Fruit fly (Drosophila melanogaster) whole organism, embryonic: ENCODE measurements around the gene Roc1b.

Source experiments
- BEAF-32 ChIP-seq: fragments of 200-800 bp; sonication (Bioruptor generic); optimal IDR thresholded peaks from 3 replicates; lab custom pipeline; 2017; ENCODE audit warnings: missing biosample characterization, missing genetic modification characterization, mild to moderate bottlenecking, moderate library complexity, missing genetic modification reagents
- CG11093 ChIP-seq: fragments of 200-800 bp; sonication (Bioruptor generic); IDR thresholded peaks from 3 replicates; pipeline ENCODE4 v1.3.6; 2022; ENCODE audit warnings: missing biosample characterization, missing genetic modification characterization
- CG11456 ChIP-seq: fragments of 200-800 bp; sonication (Bioruptor generic); IDR thresholded peaks from 3 replicates; pipeline ENCODE4 v1.3.6; 2022; ENCODE audit warnings: missing biosample characterization, missing genetic modification characterization
- CG12942 ChIP-seq: fragments of 200-800 bp; sonication (Bioruptor generic); optimal IDR thresholded peaks from 3 replicates; lab custom pipeline; 2016; ENCODE audit warnings: missing biosample characterization, missing genetic modification characterization
- CG15269 ChIP-seq: fragments of 200-800 bp; sonication (Bioruptor generic); optimal IDR thresholded peaks from 2 replicates; lab custom pipeline; 2018; ENCODE audit warnings: missing biosample characterization, mild to moderate bottlenecking, missing genetic modification characterization, moderate library complexity
- CG15601 ChIP-seq: fragments of 200-800 bp; sonication (Bioruptor generic); optimal IDR thresholded peaks from 3 replicates; lab custom pipeline; 2019; ENCODE audit warnings: missing biosample characterization, mild to moderate bottlenecking, missing genetic modification characterization, moderate library complexity
- CG15696 ChIP-seq: fragments of 200-800 bp; sonication (Bioruptor generic); optimal IDR thresholded peaks from 2 replicates; lab custom pipeline; 2019; ENCODE audit warnings: missing biosample characterization, mild to moderate bottlenecking, missing genetic modification characterization, moderate library complexity
- CG16815 ChIP-seq: fragments of 200-800 bp; sonication (Bioruptor generic); optimal IDR thresholded peaks from 3 replicates; lab custom pipeline; 2017; ENCODE audit warnings: missing biosample characterization, mild to moderate bottlenecking, missing genetic modification characterization
- CG17829 ChIP-seq: fragments of 200-800 bp; optimal IDR thresholded peaks from 2 replicates; lab custom pipeline; 2019; ENCODE audit warnings: missing biosample characterization, mild to moderate bottlenecking, missing genetic modification characterization, moderate library complexity
- CG2875 ChIP-seq: fragments of 200-800 bp; sonication (Bioruptor generic); optimal IDR thresholded peaks from 2 replicates; lab custom pipeline; 2017; ENCODE audit warnings: missing biosample characterization, mild to moderate bottlenecking, missing genetic modification characterization, missing genetic modification reagents
- CG2889 ChIP-seq: fragments of 200-800 bp; sonication (Bioruptor generic); IDR thresholded peaks from 3 replicates; pipeline ENCODE4 v1.3.6; 2022; ENCODE audit warnings: missing biosample characterization, missing genetic modification characterization
- CG4730 ChIP-seq: fragments of 200-800 bp; sonication (Bioruptor generic); IDR thresholded peaks from 2 replicates; pipeline ENCODE4 v1.3.6; 2022; ENCODE audit warnings: missing biosample characterization, missing genetic modification characterization
- CG5180 ChIP-seq: fragments of 200-800 bp; sonication (Bioruptor generic); optimal IDR thresholded peaks from 3 replicates; lab custom pipeline; 2017; ENCODE audit warnings: missing biosample characterization, missing genetic modification characterization, mild to moderate bottlenecking, moderate library complexity, missing genetic modification reagents
- CG6683 ChIP-seq: fragments of 200-800 bp; sonication (Bioruptor generic); optimal IDR thresholded peaks from 2 replicates; lab custom pipeline; 2017; ENCODE audit warnings: missing biosample characterization, mild to moderate bottlenecking, missing genetic modification characterization, missing genetic modification reagents
- CG6813 ChIP-seq: fragments of 200-800 bp; sonication (Bioruptor generic); optimal IDR thresholded peaks from 2 replicates; lab custom pipeline; 2017; ENCODE audit warnings: missing biosample characterization, missing genetic modification characterization, mild to moderate bottlenecking, moderate library complexity, missing genetic modification reagents
- CG8359 ChIP-seq: fragments of 200-800 bp; sonication (Bioruptor generic); optimal IDR thresholded peaks from 2 replicates; lab custom pipeline; 2017; ENCODE audit warnings: missing biosample characterization, mild to moderate bottlenecking, missing genetic modification characterization, borderline replicate concordance
- CG9727 ChIP-seq: fragments of 200-800 bp; sonication (Bioruptor generic); optimal IDR thresholded peaks from 3 replicates; lab custom pipeline; 2017; ENCODE audit warnings: missing biosample characterization, mild to moderate bottlenecking, missing genetic modification characterization
- CTCF ChIP-seq: fragments of 200-800 bp; sonication (Bioruptor generic); optimal IDR thresholded peaks from 2 replicates; lab custom pipeline; 2017; ENCODE audit warnings: missing biosample characterization, mild to moderate bottlenecking, missing genetic modification characterization, moderate library complexity
- CoRest ChIP-seq: fragments of 200-800 bp; sonication (Bioruptor generic); optimal IDR thresholded peaks from 3 replicates; lab custom pipeline; 2018; ENCODE audit warnings: missing biosample characterization, mild to moderate bottlenecking, missing genetic modification characterization, moderate library complexity
- CrebB ChIP-seq: fragments of 200-800 bp; sonication (Bioruptor generic); optimal IDR thresholded peaks from 3 replicates; lab custom pipeline; 2018; ENCODE audit warnings: missing biosample characterization, mild to moderate bottlenecking, missing genetic modification characterization
- D19B ChIP-seq: fragments of 200-800 bp; sonication (Bioruptor generic); optimal IDR thresholded peaks from 2 replicates; lab custom pipeline; 2017; ENCODE audit warnings: missing biosample characterization, mild to moderate bottlenecking, missing genetic modification characterization
- Dbx ChIP-seq: fragments of 200-800 bp; sonication (Bioruptor generic); IDR thresholded peaks from 3 replicates; pipeline ENCODE4 v1.3.6; 2022; ENCODE audit warnings: missing biosample characterization, missing genetic modification characterization
- Hey ChIP-seq: fragments of 200-800 bp; sonication (Bioruptor generic); optimal IDR thresholded peaks from 3 replicates; lab custom pipeline; 2018; ENCODE audit warnings: missing biosample characterization, mild to moderate bottlenecking, missing genetic modification characterization
- Kr ChIP-seq: fragments of 200-800 bp; sonication (Bioruptor generic); optimal IDR thresholded peaks from 2 replicates; lab custom pipeline; 2017; ENCODE audit warnings: missing biosample characterization, mild to moderate bottlenecking, missing genetic modification characterization
- Lhr ChIP-seq: fragments of 200-800 bp; sonication (Bioruptor generic); optimal IDR thresholded peaks from 3 replicates; lab custom pipeline; 2017; ENCODE audit warnings: mild to moderate bottlenecking, missing biosample characterization, missing genetic modification reagents, missing genetic modification characterization
- Lpt ChIP-seq: fragments of >200 bp; optimal IDR thresholded peaks from 2 replicates; lab custom pipeline; 2018; ENCODE audit warnings: missing biosample characterization, missing genetic modification characterization
- NK7.1 ChIP-seq: fragments of 200-800 bp; sonication (Bioruptor generic); optimal IDR thresholded peaks from 3 replicates; lab custom pipeline; 2016; ENCODE audit warnings: missing biosample characterization, missing genetic modification characterization
- Side ChIP-seq: fragments of 200-800 bp; sonication (Bioruptor generic); optimal IDR thresholded peaks from 2 replicates; lab custom pipeline; 2016; ENCODE audit warnings: missing biosample characterization, missing genetic modification characterization
- Taf1 ChIP-seq: fragments of 200-800 bp; sonication (Bioruptor generic); IDR thresholded peaks from 2 replicates; pipeline ENCODE4 v1.3.6; 2022; ENCODE audit warnings: missing biosample characterization, missing genetic modification characterization
- Vsx1 ChIP-seq: fragments of 200-800 bp; sonication (Bioruptor generic); optimal IDR thresholded peaks from 2 replicates; lab custom pipeline; 2017; ENCODE audit warnings: missing biosample characterization, mild to moderate bottlenecking, missing genetic modification characterization, missing genetic modification reagents
- ash1 ChIP-seq: fragments of 200-800 bp; sonication (Bioruptor generic); optimal IDR thresholded peaks from 2 replicates; lab custom pipeline; 2018; ENCODE audit warnings: missing biosample characterization, mild to moderate bottlenecking, missing genetic modification characterization
- bbx ChIP-seq: fragments of 200-800 bp; sonication (Bioruptor generic); IDR thresholded peaks from 2 replicates; pipeline ENCODE4 v1.3.6; 2022; ENCODE audit warnings: missing biosample characterization, missing genetic modification characterization; ENCODE audit not compliant: partially characterized antibody
- btn ChIP-seq: fragments of 200-800 bp; sonication (Bioruptor generic); optimal IDR thresholded peaks from 2 replicates; lab custom pipeline; 2016; ENCODE audit warnings: missing biosample characterization, missing genetic modification characterization
- dysf ChIP-seq: fragments of 200-800 bp; sonication (Bioruptor generic); IDR thresholded peaks from 3 replicates; pipeline ENCODE4 v1.3.6; 2022; ENCODE audit warnings: missing biosample characterization, missing genetic modification characterization
- eve ChIP-seq, 2 experiments: fragments of >200 bp; optimal IDR thresholded peaks; 2 replicates each; lab custom pipeline; 2017; ENCODE audit warnings: missing biosample characterization in 2 of 2, missing genetic modification characterization in 2 of 2
- ftz-f1 ChIP-seq: fragments of 200-800 bp; sonication (Bioruptor generic); optimal IDR thresholded peaks from 2 replicates; lab custom pipeline; 2016; ENCODE audit warnings: missing biosample characterization, missing genetic modification characterization
- gsb-n ChIP-seq: fragments of 200-800 bp; sonication (Bioruptor generic); optimal IDR thresholded peaks from 3 replicates; lab custom pipeline; 2018; ENCODE audit warnings: missing biosample characterization, mild to moderate bottlenecking, missing genetic modification characterization
- inv ChIP-seq: fragments of 200-800 bp; sonication (Bioruptor generic); IDR thresholded peaks from 2 replicates; pipeline ENCODE4 v1.3.6; 2022; ENCODE audit warnings: missing biosample characterization, missing genetic modification characterization; ENCODE audit not compliant: partially characterized antibody
- jing ChIP-seq: fragments of 200-800 bp; sonication (Bioruptor generic); optimal IDR thresholded peaks from 2 replicates; lab custom pipeline; 2018; ENCODE audit warnings: missing biosample characterization, mild to moderate bottlenecking, missing genetic modification characterization
- nerfin-1 ChIP-seq: fragments of 200-800 bp; sonication (Bioruptor generic); optimal IDR thresholded peaks from 3 replicates; lab custom pipeline; 2019; ENCODE audit warnings: missing biosample characterization, mild to moderate bottlenecking, missing genetic modification characterization, moderate library complexity
- p53 ChIP-seq: fragments of 200-800 bp; sonication (Bioruptor generic); optimal IDR thresholded peaks from 2 replicates; lab custom pipeline; 2016; ENCODE audit warnings: missing biosample characterization, missing genetic modification characterization
- pfk ChIP-seq: fragments of 200-800 bp; sonication (Bioruptor generic); optimal IDR thresholded peaks from 2 replicates; lab custom pipeline; 2018; ENCODE audit warnings: missing biosample characterization, mild to moderate bottlenecking, missing genetic modification characterization, moderate library complexity
- slp2 ChIP-seq: fragments of 200-800 bp; sonication (Bioruptor generic); optimal IDR thresholded peaks from 2 replicates; lab custom pipeline; 2016; ENCODE audit warnings: missing biosample characterization, missing genetic modification characterization
- sna ChIP-seq: fragments of 200-800 bp; sonication (Bioruptor generic); IDR thresholded peaks from 2 replicates; pipeline ENCODE4 v1.3.6; 2022; ENCODE audit warnings: missing biosample characterization, missing genetic modification characterization; ENCODE audit not compliant: partially characterized antibody
- sqz ChIP-seq: fragments of 200-800 bp; sonication (Bioruptor generic); optimal IDR thresholded peaks from 3 replicates; lab custom pipeline; 2018; ENCODE audit warnings: missing biosample characterization, mild to moderate bottlenecking, missing genetic modification characterization
- yki ChIP-seq: fragments of >200 bp; optimal IDR thresholded peaks from 3 replicates; lab custom pipeline; 2018
- z ChIP-seq: fragments of 200-800 bp; sonication (Bioruptor generic); IDR thresholded peaks from 3 replicates; pipeline ENCODE4 v1.3.6; 2022; ENCODE audit warnings: missing biosample characterization, missing genetic modification characterization
- zf30C ChIP-seq: fragments of 200-800 bp; sonication (Bioruptor generic); optimal IDR thresholded peaks from 3 replicates; lab custom pipeline; 2018; ENCODE audit warnings: missing biosample characterization, mild to moderate bottlenecking, missing genetic modification characterization

The Roc1b gene

DNA sequence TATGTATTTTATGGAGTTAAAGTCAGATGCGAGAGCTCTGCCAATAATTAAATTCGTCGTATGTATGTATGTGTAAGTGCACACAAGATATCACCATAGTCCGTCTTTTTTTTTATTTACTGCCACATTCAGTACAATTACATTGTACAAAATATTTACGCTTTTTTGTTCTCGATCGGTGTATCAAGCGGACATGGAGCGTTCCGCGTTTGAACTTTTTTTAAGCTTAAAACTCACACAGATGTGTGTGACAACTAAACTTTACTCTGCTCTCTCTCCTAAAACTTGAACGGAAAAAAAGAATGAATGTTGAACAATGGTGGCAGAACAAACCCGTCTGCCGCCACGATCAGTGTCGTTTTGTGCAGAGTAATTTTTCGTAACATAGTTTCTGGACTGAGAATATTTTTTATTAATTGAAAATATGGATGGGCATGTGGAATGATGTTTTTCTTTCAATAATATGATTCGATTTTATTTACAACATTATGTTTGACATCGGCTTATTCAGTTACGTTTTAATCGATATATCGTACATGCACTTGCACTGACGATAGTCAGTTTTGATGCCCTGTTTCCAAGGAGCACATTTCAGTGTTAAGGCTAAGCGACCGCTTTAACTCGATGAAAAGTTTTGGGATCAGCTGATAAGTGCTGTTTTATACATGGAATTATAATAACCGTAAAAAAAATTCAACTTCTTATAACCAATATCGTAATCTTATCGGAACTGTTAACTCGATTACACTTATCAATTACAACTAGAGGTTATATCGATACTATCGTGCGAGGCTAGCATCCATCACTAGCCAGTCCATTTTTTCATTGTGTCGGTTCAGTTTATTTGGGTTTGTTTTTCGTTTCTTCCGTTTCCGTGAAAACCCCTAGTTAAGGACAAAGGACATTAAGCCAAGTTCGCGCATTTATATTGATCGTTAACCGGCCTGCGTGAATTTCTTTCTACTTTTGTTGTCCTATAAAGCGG, 10.8 kb upstream of the Roc1b start, which contains the start of gene mth (continued):
- peak; percentile 18 for TF ChIP-seq sqz (GFP tag; lab: Kevin White, UChicago)
- no peak for TF ChIP-seq CrebB
- peak; percentile 38 for TF ChIP-seq Lhr (GFP tag; lab: Kevin White, UChicago)
- TF ChIP-seq CG2889 (GFP tag; lab: Robert Waterston, UW) = no peak
- TF ChIP-seq btn (GFP tag; lab: Kevin White, UChicago) = no peak
- no peak for TF ChIP-seq CG12942 (GFP tag; lab: Kevin White, UChicago)
- peak; percentile 100 for TF ChIP-seq BEAF-32 (GFP tag; lab: Kevin White, UChicago)
- TF ChIP-seq CG4730 (GFP tag; lab: Robert Waterston, UW) = no peak
- peak; percentile 67 for TF ChIP-seq CG15601
- no peak for TF ChIP-seq Hey (tag; lab: Kevin White, UChicago)
- TF ChIP-seq p53 (GFP tag; lab: Kevin White, UChicago) = peak; percentile 18
- TF ChIP-seq CG11093 = no peak
- peak in 1 of 2 experiments; percentile 72 for TF ChIP-seq eve (GFP tag; optimal IDR thresholded peaks at IDR 0.05; lab: Kevin White, UChicago)
- TF ChIP-seq CG6683 (GFP tag; lab: Kevin White, UChicago) = no peak
- TF ChIP-seq Dbx (GFP tag; lab: Robert Waterston, UW) = peak; percentile 54; the same call in 1 of the 3 replicates
- TF ChIP-seq z (GFP tag; lab: Robert Waterston, UW) = no peak
- TF ChIP-seq Kr (GFP tag; lab: Kevin White, UChicago) = no peak
- peak; percentile 16 for TF ChIP-seq CG15696 (tag; lab: Kevin White, UChicago)
- no peak for TF ChIP-seq jing (GFP tag; lab: Kevin White, UChicago)
- TF ChIP-seq yki (lab: Kevin White, UChicago) = no peak
- TF ChIP-seq Lpt (GFP tag; lab: Kevin White, UChicago) = no peak
- peak; percentile 94 for TF ChIP-seq bbx (GFP tag; lab: Robert Waterston, UW)
- peak; percentile 48 for TF ChIP-seq CG17829 (tag; lab: Kevin White, UChicago)
- TF ChIP-seq zf30C (GFP tag; lab: Kevin White, UChicago) = no peak
- TF ChIP-seq ash1 (GFP tag; lab: Kevin White, UChicago) = no peak
- TF ChIP-seq gsb-n (tag; lab: Kevin White, UChicago) = no peak
- peak; percentile 12 for TF ChIP-seq CG15269 (tag; lab: Kevin White, UChicago)
- no peak for TF ChIP-seq CG8359 (GFP tag; lab: Kevin White, UChicago)
- peak; percentile 13 for TF ChIP-seq nerfin-1 (tag; lab: Kevin White, UChicago)
- no peak for TF ChIP-seq Vsx1 (GFP tag; lab: Kevin White, UChicago)
- TF ChIP-seq pfk = no peak
- TF ChIP-seq CG9727 (GFP tag; lab: Kevin White, UChicago) = peak; percentile 75
- no peak for TF ChIP-seq NK7.1 (GFP tag; lab: Kevin White, UChicago)
- TF ChIP-seq CG11456 (GFP tag; lab: Robert Waterston, UW) = peak; percentile 48; the same call in 1 of the 3 replicates
- no peak for TF ChIP-seq CTCF
- TF ChIP-seq CoRest = peak; percentile 66
- no peak; the same call in 1 of the 2 replicates for TF ChIP-seq Taf1 (GFP tag; lab: Robert Waterston, UW)
- peak; percentile 15 for TF ChIP-seq slp2 (GFP tag; lab: Kevin White, UChicago)
- TF ChIP-seq CG5180 = no peak
- no peak for TF ChIP-seq CG6813 (GFP tag; lab: Kevin White, UChicago)
- peak; percentile 99 for TF ChIP-seq inv (GFP tag; lab: Robert Waterston, UW)
- TF ChIP-seq ftz-f1 = no peak
- no peak for TF ChIP-seq Side (GFP tag; lab: Kevin White, UChicago)
- TF ChIP-seq dysf (GFP tag; lab: Robert Waterston, UW) = peak; percentile 49; the same call in 2 of the 3 replicates
- no peak for TF ChIP-seq CG2875
- peak; percentile 19 for TF ChIP-seq D19B
- TF ChIP-seq CG16815 (GFP tag; lab: Kevin White, UChicago) = no peak
- TF ChIP-seq sna (GFP tag; lab: Robert Waterston, UW) = peak; percentile 100
